Worm (Caenorhabditis elegans) whole organism, L1 larva: Measurements from ENCODE around the gene srw-26.

ENCODE experiments used
- fkh-10 ChIP-seq: sonication (generic microtip); optimal IDR thresholded peaks from 2 replicates; lab custom pipeline; 2017; ENCODE audit warnings: missing biosample characterization, missing genetic modification reagents, missing genetic modification characterization
- lin-35 ChIP-seq, 2 experiments: fragments of 150-350 bp; optimal IDR thresholded peaks; 2 replicates each; lab custom pipeline; 2014; ENCODE audit warnings: missing biosample characterization in 2 of 2, missing genetic modification characterization in 2 of 2, missing genetic modification reagents in 2 of 2
- nhr-11 ChIP-seq: fragments of 150-350 bp; optimal IDR thresholded peaks from 2 replicates; lab custom pipeline; 2014; ENCODE audit warnings: missing biosample characterization, missing genetic modification characterization
- pax-3 ChIP-seq: fragments of 200-800 bp; sonication (Bioruptor generic); optimal IDR thresholded peaks from 2 replicates; lab custom pipeline; 2018; ENCODE audit warnings: mild to moderate bottlenecking, missing genetic modification characterization, moderate library complexity, missing compliant biosample characterization
- snpc-4 ChIP-seq: fragments of 150-350 bp; optimal IDR thresholded peaks from 2 replicates; lab custom pipeline; 2014; ENCODE audit warnings: missing biosample characterization, missing genetic modification characterization
- unc-98 ChIP-seq: fragments of 200-800 bp; sonication (Bioruptor generic); IDR thresholded peaks from 2 replicates; pipeline ENCODE4 v1.3.6; 2022; ENCODE audit warnings: missing genetic modification characterization, missing compliant biosample characterization

DNA sequence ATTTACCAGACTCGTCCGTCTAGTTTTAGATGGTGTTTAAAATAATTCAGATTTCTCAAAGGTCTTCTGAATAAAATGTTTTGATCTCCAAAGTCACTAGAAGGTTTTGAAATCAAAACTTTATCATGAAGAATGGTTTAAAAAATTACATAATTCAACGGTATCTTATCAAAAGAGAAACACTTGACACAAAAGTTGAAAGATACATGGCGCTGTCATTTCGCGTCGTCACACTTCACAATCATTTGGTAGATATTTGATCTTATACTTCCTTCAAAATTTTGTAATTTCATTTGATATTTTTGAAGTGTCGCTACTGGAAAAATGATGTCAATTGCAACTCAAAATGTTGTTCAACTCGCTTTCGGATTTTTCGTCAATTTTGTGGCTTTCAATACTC lies 24.8 kb upstream of the srw-26 start, which contains the start of gene F36G9.3:
- no peak for TF ChIP-seq lin-35 (GFP tag; optimal IDR thresholded peaks at IDR 0.05; lab: Kevin White, UChicago)
- no peak for TF ChIP-seq snpc-4
- TF ChIP-seq unc-98 (GFP tag; lab: Robert Waterston, UW): no peak
- TF ChIP-seq nhr-11 (tag; lab: Kevin White, UChicago): no peak
- TF ChIP-seq pax-3 (tag; lab: Kevin White, UChicago): no peak
- TF ChIP-seq fkh-10: no peak
